Worm (Caenorhabditis elegans) whole organism, early embryonic: ENCODE measurements around the gene cnc-4.

Experiments used
- B0310.2 ChIP-seq: sonication (generic microtip); optimal IDR thresholded peaks from 2 replicates; lab custom pipeline; 2016; ENCODE audit warnings: mild to moderate bottlenecking, missing genetic modification characterization, missing compliant biosample characterization
- ama-1 ChIP-seq: fragments of 150-350 bp; optimal IDR thresholded peaks from 2 replicates; lab custom pipeline; 2014
- ceh-13 ChIP-seq: fragments of 200-800 bp; sonication (Bioruptor generic); optimal IDR thresholded peaks from 2 replicates; lab custom pipeline; 2018; ENCODE audit warnings: mild to moderate bottlenecking, missing genetic modification characterization, missing compliant biosample characterization
- tbx-37 ChIP-seq: fragments of 200-800 bp; sonication (Bioruptor generic); conservative IDR thresholded peaks from 2 replicates; pipeline ENCODE4 v1.3.6; 2022; ENCODE audit warnings: missing genetic modification reagents, missing genetic modification characterization, missing compliant biosample characterization

ce11 chrV:1408116-1408515 lies 38.9 kb upstream of the cnc-4 start:
- TF ChIP-seq ama-1 (lab: Kevin White, UChicago): no peak
- no peak for TF ChIP-seq B0310.2 (tag; lab: Kevin White, UChicago)
- no peak for TF ChIP-seq tbx-37
- TF ChIP-seq ceh-13: no peak
